Worm (Caenorhabditis elegans): ENCODE data around the gene T21D12.12.

The T21D12.12 gene

ce11 chrIV:303264-303663 is 37.0 kb downstream of the T21D12.12 start:
- TF ChIP-seq mbf-1 (tag; optimal IDR thresholded peaks at IDR 0.05) (no peak), elt-3 (tag; optimal IDR thresholded peaks at IDR 0.05) (no peak), ceh-82 (tag; optimal IDR thresholded peaks at IDR 0.05) (no peak), zag-1 (tag; optimal IDR thresholded peaks at IDR 0.05) (no peak), unc-39 (tag; optimal IDR thresholded peaks at IDR 0.05) (no peak), fos-1 (tag; optimal IDR thresholded peaks at IDR 0.05) (no peak), sma-9 (GFP tag; optimal IDR thresholded peaks at IDR 0.05) (peak; percentile 68), sma-9 (tag; optimal IDR thresholded peaks at IDR 0.05) (no peak), crh-2 (tag; optimal IDR thresholded peaks at IDR 0.05) (no peak), alr-1 (tag; optimal IDR thresholded peaks at IDR 0.05) (no peak), sma-3 (GFP tag; optimal IDR thresholded peaks at IDR 0.05) (peak; percentile 3), ama-1 (optimal IDR thresholded peaks at IDR 0.05) (no peak)

- TF ChIP-seq skn-1 (tag; optimal IDR thresholded peaks at IDR 0.05) = no peak
- no peak for TF ChIP-seq ama-1 (optimal IDR thresholded peaks at IDR 0.05)
- no peak for TF ChIP-seq nhr-21 (tag; optimal IDR thresholded peaks at IDR 0.05)
- TF ChIP-seq nhr-77 (tag; optimal IDR thresholded peaks at IDR 0.05) = no peak
- TF ChIP-seq unc-55 (GFP tag; optimal IDR thresholded peaks at IDR 0.05) = no peak
- no peak for TF ChIP-seq ztf-1 (GFP tag; conservative IDR thresholded peaks at IDR 0.05)
- TF ChIP-seq unc-62 (GFP tag; optimal IDR thresholded peaks at IDR 0.05) = no peak
- no peak for TF ChIP-seq elt-3 (tag; optimal IDR thresholded peaks at IDR 0.05)
- TF ChIP-seq nhr-129 (tag; optimal IDR thresholded peaks at IDR 0.05) = no peak
- TF ChIP-seq elt-1 (tag; optimal IDR thresholded peaks at IDR 0.05) = no peak
- TF ChIP-seq lin-11 (tag; optimal IDR thresholded peaks at IDR 0.05) = no peak
- no peak for TF ChIP-seq egl-27 (tag; optimal IDR thresholded peaks at IDR 0.05)
Measured at ce11 chrIV:305101-305500, 38.9 kb downstream of the T21D12.12 start.

ce11 chrIV:306572-306971 is 40.3 kb downstream of the T21D12.12 start:
- TF ChIP-seq lsy-2 (tag; optimal IDR thresholded peaks at IDR 0.05) (peak in 1 of 2 experiments; percentile 35), C34F6.9 (tag; optimal IDR thresholded peaks at IDR 0.05) (peak; percentile 41), nhr-129 (tag; optimal IDR thresholded peaks at IDR 0.05) (peak; percentile 26), unc-55 (GFP tag; optimal IDR thresholded peaks at IDR 0.05) (peak; percentile 55), lin-11 (tag; optimal IDR thresholded peaks at IDR 0.05) (no peak), sma-9 (GFP tag; optimal IDR thresholded peaks at IDR 0.05) (peak; percentile 24), sma-9 (tag; optimal IDR thresholded peaks at IDR 0.05) (no peak), Y55F3AM.14 (GFP tag; optimal IDR thresholded peaks at IDR 0.05) (no peak)

DNA sequence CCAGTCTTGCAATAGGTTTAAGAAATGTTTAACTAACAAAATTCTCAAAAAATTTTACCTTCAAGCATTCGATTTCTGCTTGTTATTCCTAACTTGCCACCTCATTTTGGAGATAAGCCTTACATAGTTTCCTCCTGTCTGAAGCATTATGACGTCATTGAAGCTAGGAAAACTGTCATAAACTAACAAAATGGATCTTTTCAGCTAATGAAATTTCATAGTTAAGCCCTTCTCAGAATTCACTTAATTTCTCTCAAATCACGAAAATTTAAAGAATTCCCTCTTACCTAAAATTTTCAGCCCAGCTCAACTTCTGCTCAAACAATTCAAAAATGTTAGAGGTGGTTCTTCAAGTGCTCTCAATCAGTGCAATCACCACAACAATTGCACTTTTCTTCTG is 41.0 kb downstream of the T21D12.12 start, which contains the start of gene swt-1:
TSS of gene swt-1 (plus strand) at position 301 of the 400 bp plus-strand sequence.
- TF ChIP-seq sem-4 (tag; optimal IDR thresholded peaks at IDR 0.05) = no peak
- no peak for TF ChIP-seq nhr-25 (tag; optimal IDR thresholded peaks at IDR 0.05)
- TF ChIP-seq alr-1 (tag; optimal IDR thresholded peaks at IDR 0.05) = no peak
- TF ChIP-seq nhr-10 (tag; optimal IDR thresholded peaks at IDR 0.05) = no peak
- TF ChIP-seq lin-11 (tag; optimal IDR thresholded peaks at IDR 0.05) = no peak
- no peak for TF ChIP-seq mbf-1 (tag; optimal IDR thresholded peaks at IDR 0.05)
- no peak for TF ChIP-seq elt-1 (tag; optimal IDR thresholded peaks at IDR 0.05)
- no peak for TF ChIP-seq ztf-11 (tag; optimal IDR thresholded peaks at IDR 0.05)
- TF ChIP-seq ceh-16 (tag; optimal IDR thresholded peaks at IDR 0.05) = no peak
- no peak for TF ChIP-seq ztf-1 (GFP tag; conservative IDR thresholded peaks at IDR 0.05)

- TF ChIP-seq ztf-4 (tag; optimal IDR thresholded peaks at IDR 0.05) (peak; percentile 10), crh-2 (tag; optimal IDR thresholded peaks at IDR 0.05) (peak; percentile 64), nhr-25 (tag; optimal IDR thresholded peaks at IDR 0.05) (peak; percentile 81), nhr-6 (tag; optimal IDR thresholded peaks at IDR 0.05) (peak; percentile 30), sma-9 (GFP tag; optimal IDR thresholded peaks at IDR 0.05) (peak; percentile 85), sma-9 (tag; optimal IDR thresholded peaks at IDR 0.05) (no peak), lsy-2 (tag; optimal IDR thresholded peaks at IDR 0.05) (peak in 1 of 2 experiments; percentile 5), blmp-1 (tag; optimal IDR thresholded peaks at IDR 0.05; ENCODE audit: insufficient read depth) (peak; percentile 47), dmd-4 (tag; optimal IDR thresholded peaks at IDR 0.05) (no peak), mbf-1 (tag; optimal IDR thresholded peaks at IDR 0.05) (no peak), sma-3 (GFP tag; optimal IDR thresholded peaks at IDR 0.05) (no peak)
Measured at ce11 chrIV:309526-309925, 43.3 kb downstream of the T21D12.12 start.
